Worm (Caenorhabditis elegans) whole organism, L1 larva: Measurements from ENCODE around the gene glb-4.

Source experiments
- C16A3.4 ChIP-seq: fragments of 150-350 bp; optimal IDR thresholded peaks from 2 replicates; lab custom pipeline; 2014; ENCODE audit warnings: missing biosample characterization, missing genetic modification characterization
- C34B4.2 ChIP-seq: sonication (generic microtip); optimal IDR thresholded peaks from 2 replicates; lab custom pipeline; 2017; ENCODE audit warnings: mild to moderate bottlenecking, missing genetic modification characterization, missing compliant biosample characterization
- F16B12.6 ChIP-seq: fragments of 150-350 bp; optimal IDR thresholded peaks from 2 replicates; lab custom pipeline; 2014; ENCODE audit warnings: missing biosample characterization, missing genetic modification characterization
- aha-1 ChIP-seq: fragments of 150-350 bp; optimal IDR thresholded peaks from 2 replicates; lab custom pipeline; 2014; ENCODE audit warnings: missing biosample characterization, missing genetic modification characterization
- alr-1 ChIP-seq: fragments of 200-800 bp; sonication (Bioruptor generic); optimal IDR thresholded peaks from 2 replicates; lab custom pipeline; 2018; ENCODE audit warnings: borderline replicate concordance, mild to moderate bottlenecking, missing genetic modification characterization, missing compliant biosample characterization
- aly-2 ChIP-seq: fragments of 150-350 bp; optimal IDR thresholded peaks from 2 replicates; lab custom pipeline; 2014; ENCODE audit warnings: missing biosample characterization, missing genetic modification characterization
- ama-1 ChIP-seq: fragments of 150-350 bp; optimal IDR thresholded peaks from 2 replicates; lab custom pipeline; 2014
- blmp-1 ChIP-seq: fragments of 150-350 bp; optimal IDR thresholded peaks from 2 replicates; lab custom pipeline; 2014; ENCODE audit warnings: missing biosample characterization, missing genetic modification characterization
- ceh-63 ChIP-seq: fragments of 200-800 bp; sonication (Bioruptor generic); optimal IDR thresholded peaks from 2 replicates; lab custom pipeline; 2018; ENCODE audit warnings: mild to moderate bottlenecking, missing genetic modification characterization, missing compliant biosample characterization
- ceh-8 ChIP-seq: fragments of 200-800 bp; sonication (Bioruptor generic); optimal IDR thresholded peaks from 2 replicates; lab custom pipeline; 2018; ENCODE audit warnings: mild to moderate bottlenecking, missing genetic modification characterization, moderate library complexity, missing compliant biosample characterization
- ceh-82 ChIP-seq, 3 experiments: fragments of 150-350 bp in 1 of 3; sonication (generic microtip) in 2 of 3; optimal IDR thresholded peaks; 2 replicates each; lab custom pipeline; 2014 to 2017; ENCODE audit warnings: missing biosample characterization in 3 of 3, missing genetic modification characterization in 3 of 3
- ceh-90 ChIP-seq: sonication (generic microtip); optimal IDR thresholded peaks from 2 replicates; lab custom pipeline; 2016; ENCODE audit warnings: missing genetic modification characterization, missing compliant biosample characterization
- ces-1 ChIP-seq: fragments of 150-350 bp; optimal IDR thresholded peaks from 2 replicates; lab custom pipeline; 2014; ENCODE audit warnings: missing biosample characterization, missing genetic modification reagents, missing genetic modification characterization
- dsc-1 ChIP-seq: sonication (generic microtip); optimal IDR thresholded peaks from 2 replicates; lab custom pipeline; 2016; ENCODE audit warnings: mild to moderate bottlenecking, missing genetic modification characterization, missing compliant biosample characterization
- efl-1 ChIP-seq, 4 experiments: fragments of 150-350 bp; optimal IDR thresholded peaks in 3 of 4; peaks in 1 of 4; 1 replicate in 1 of 4; 2 replicates in 3 of 4; lab custom pipeline; 2014; ENCODE audit warnings: missing biosample characterization in 2 of 4, missing genetic modification characterization in 2 of 4, missing genetic modification reagents in 2 of 4
- egl-13 ChIP-seq: sonication (generic microtip); optimal IDR thresholded peaks from 2 replicates; lab custom pipeline; 2016; ENCODE audit warnings: missing genotype, missing genetic modification reagents, missing genetic modification characterization, missing compliant biosample characterization
- elt-2 ChIP-seq: sonication (generic microtip); optimal IDR thresholded peaks from 2 replicates; lab custom pipeline; 2016; ENCODE audit warnings: missing genetic modification characterization, mild to moderate bottlenecking, inconsistent platforms, missing compliant biosample characterization, missing genetic modification reagents
- elt-3 ChIP-seq, 6 experiments: fragments of 150-350 bp in 1 of 6; sonication (generic microtip); optimal IDR thresholded peaks; 2 replicates each; lab custom pipeline; 2017 to 2018; ENCODE audit warnings: missing biosample characterization in 6 of 6, missing genetic modification characterization in 6 of 6, inconsistent platforms in 1 of 6
- ets-5 ChIP-seq: fragments of 200-800 bp; sonication (Bioruptor generic); IDR thresholded peaks from 2 replicates; pipeline ENCODE4 v1.3.6; 2022; ENCODE audit warnings: missing genetic modification characterization, missing compliant biosample characterization
- fkh-4 ChIP-seq: sonication (generic microtip); optimal IDR thresholded peaks from 2 replicates; lab custom pipeline; 2016; ENCODE audit warnings: missing compliant biosample characterization, missing genetic modification characterization, borderline replicate concordance
- fos-1 ChIP-seq: fragments of 150-350 bp; optimal IDR thresholded peaks from 2 replicates; lab custom pipeline; 2014; ENCODE audit warnings: missing biosample characterization, missing genetic modification characterization
- hlh-4 ChIP-seq: sonication (generic microtip); optimal IDR thresholded peaks from 2 replicates; lab custom pipeline; 2016; ENCODE audit warnings: mild to moderate bottlenecking, missing genetic modification characterization, missing compliant biosample characterization
- hpl-2 ChIP-seq: fragments of 150-350 bp; optimal IDR thresholded peaks from 2 replicates; lab custom pipeline; 2014; ENCODE audit warnings: missing biosample characterization, missing genetic modification reagents, missing genetic modification characterization
- isw-1 ChIP-seq: fragments of 200-800 bp; sonication (Bioruptor generic); IDR thresholded peaks from 2 replicates; pipeline ENCODE4 v1.3.6; 2022; ENCODE audit warnings: missing genetic modification characterization, missing compliant biosample characterization
- jun-1 ChIP-seq: fragments of 150-350 bp; optimal IDR thresholded peaks from 2 replicates; lab custom pipeline; 2014; ENCODE audit warnings: missing biosample characterization, missing genetic modification reagents, missing genetic modification characterization
- lin-35 ChIP-seq, 2 experiments: fragments of 150-350 bp; optimal IDR thresholded peaks; 2 replicates each; lab custom pipeline; 2014; ENCODE audit warnings: missing biosample characterization in 2 of 2, missing genetic modification characterization in 2 of 2, missing genetic modification reagents in 2 of 2
- lsy-2 ChIP-seq, 2 experiments: fragments of 150-350 bp; optimal IDR thresholded peaks; 2 replicates each; lab custom pipeline; 2014; ENCODE audit warnings: missing biosample characterization in 2 of 2, missing genetic modification characterization in 2 of 2
- mdl-1 ChIP-seq, 2 experiments: fragments of 150-350 bp; optimal IDR thresholded peaks; 2 replicates each; lab custom pipeline; 2014 to 2017; ENCODE audit warnings: missing biosample characterization in 2 of 2, missing genetic modification characterization in 2 of 2, inconsistent platforms in 1 of 2
- mef-2 ChIP-seq: fragments of 150-350 bp; optimal IDR thresholded peaks from 2 replicates; lab custom pipeline; 2014; ENCODE audit warnings: missing biosample characterization, missing genetic modification characterization
- mep-1 ChIP-seq: fragments of 150-350 bp; optimal IDR thresholded peaks from 2 replicates; lab custom pipeline; 2014; ENCODE audit warnings: missing biosample characterization, missing genetic modification characterization
- nhr-12 ChIP-seq: sonication (generic microtip); optimal IDR thresholded peaks from 2 replicates; lab custom pipeline; 2017; ENCODE audit warnings: missing biosample characterization, missing genetic modification characterization
- nhr-19 ChIP-seq: fragments of 200-800 bp; sonication (Bioruptor generic); conservative IDR thresholded peaks from 2 replicates; pipeline ENCODE4 v1.3.6; 2022; ENCODE audit warnings: missing genetic modification characterization, missing compliant biosample characterization
- nhr-237 ChIP-seq: fragments of 150-350 bp; optimal IDR thresholded peaks from 2 replicates; lab custom pipeline; 2014; ENCODE audit warnings: missing biosample characterization, missing genetic modification characterization
- nhr-28 ChIP-seq: fragments of 150-350 bp; optimal IDR thresholded peaks from 2 replicates; lab custom pipeline; 2014; ENCODE audit warnings: missing biosample characterization, missing genetic modification characterization
- nhr-47 ChIP-seq: sonication (generic microtip); optimal IDR thresholded peaks from 2 replicates; lab custom pipeline; 2016; ENCODE audit warnings: mild to moderate bottlenecking, missing genetic modification characterization, moderate library complexity, missing compliant biosample characterization
- nhr-71 ChIP-seq: sonication (generic microtip); optimal IDR thresholded peaks from 2 replicates; lab custom pipeline; 2016; ENCODE audit warnings: mild to moderate bottlenecking, missing genetic modification characterization, moderate library complexity, missing compliant biosample characterization
- nhr-76 ChIP-seq: sonication (generic microtip); optimal IDR thresholded peaks from 2 replicates; lab custom pipeline; 2017; ENCODE audit warnings: missing biosample characterization, missing genetic modification characterization
- nhr-77 ChIP-seq: fragments of 150-350 bp; optimal IDR thresholded peaks from 2 replicates; lab custom pipeline; 2014; ENCODE audit warnings: missing biosample characterization, missing genetic modification characterization
- nhr-85 ChIP-seq: sonication (generic microtip); peaks from one replicate; lab custom pipeline; 2016; ENCODE audit warnings: missing genetic modification characterization, inconsistent platforms, missing compliant biosample characterization
- nhr-90 ChIP-seq: sonication (generic microtip); optimal IDR thresholded peaks from 2 replicates; lab custom pipeline; 2016; ENCODE audit warnings: mild to moderate bottlenecking, missing genetic modification characterization, missing compliant biosample characterization; ENCODE audit not compliant: poor library complexity
- rnt-1 ChIP-seq: sonication (generic microtip); optimal IDR thresholded peaks from 2 replicates; lab custom pipeline; 2016; ENCODE audit warnings: mild to moderate bottlenecking, missing genetic modification characterization, moderate library complexity, missing compliant biosample characterization
- skn-1 ChIP-seq: fragments of 150-350 bp; optimal IDR thresholded peaks from 2 replicates; lab custom pipeline; 2014; ENCODE audit warnings: missing biosample characterization, missing genetic modification characterization
- snu-23 ChIP-seq: sonication (generic microtip); optimal IDR thresholded peaks from 2 replicates; lab custom pipeline; 2016; ENCODE audit warnings: missing genetic modification characterization, missing compliant biosample characterization
- sox-4 ChIP-seq: sonication (generic microtip); optimal IDR thresholded peaks from 2 replicates; lab custom pipeline; 2016; ENCODE audit warnings: missing genetic modification characterization, missing compliant biosample characterization
- sup-37 ChIP-seq: fragments of 200-800 bp; sonication (Bioruptor generic); optimal IDR thresholded peaks from 2 replicates; lab custom pipeline; 2018; ENCODE audit warnings: mild to moderate bottlenecking, missing genetic modification characterization, missing compliant biosample characterization
- tlp-1 ChIP-seq: fragments of 150-350 bp; optimal IDR thresholded peaks from 2 replicates; lab custom pipeline; 2014; ENCODE audit warnings: missing biosample characterization, missing genetic modification characterization
- unc-130 ChIP-seq: fragments of 150-350 bp; optimal IDR thresholded peaks from 2 replicates; lab custom pipeline; 2017; ENCODE audit warnings: missing biosample characterization, missing genetic modification characterization, inconsistent platforms
- unc-98 ChIP-seq: fragments of 200-800 bp; sonication (Bioruptor generic); IDR thresholded peaks from 2 replicates; pipeline ENCODE4 v1.3.6; 2022; ENCODE audit warnings: missing genetic modification characterization, missing compliant biosample characterization
- vab-15 ChIP-seq: sonication (generic microtip); optimal IDR thresholded peaks from 2 replicates; lab custom pipeline; 2017; ENCODE audit warnings: missing genotype, mild to moderate bottlenecking, missing genetic modification characterization, missing compliant biosample characterization
- xbp-1 ChIP-seq: sonication (generic microtip); optimal IDR thresholded peaks from 2 replicates; lab custom pipeline; 2016; ENCODE audit warnings: missing genetic modification characterization, missing compliant biosample characterization
- ztf-11 ChIP-seq, 2 experiments: sonication (generic microtip); optimal IDR thresholded peaks; 2 replicates each; lab custom pipeline; 2016 to 2017; ENCODE audit warnings: missing genetic modification characterization in 2 of 2, missing biosample characterization in 1 of 2, missing compliant biosample characterization in 1 of 2
- ztf-4 ChIP-seq: fragments of 150-350 bp; optimal IDR thresholded peaks from 2 replicates; lab custom pipeline; 2014; ENCODE audit warnings: missing biosample characterization, missing genetic modification characterization

The glb-4 gene

DNA sequence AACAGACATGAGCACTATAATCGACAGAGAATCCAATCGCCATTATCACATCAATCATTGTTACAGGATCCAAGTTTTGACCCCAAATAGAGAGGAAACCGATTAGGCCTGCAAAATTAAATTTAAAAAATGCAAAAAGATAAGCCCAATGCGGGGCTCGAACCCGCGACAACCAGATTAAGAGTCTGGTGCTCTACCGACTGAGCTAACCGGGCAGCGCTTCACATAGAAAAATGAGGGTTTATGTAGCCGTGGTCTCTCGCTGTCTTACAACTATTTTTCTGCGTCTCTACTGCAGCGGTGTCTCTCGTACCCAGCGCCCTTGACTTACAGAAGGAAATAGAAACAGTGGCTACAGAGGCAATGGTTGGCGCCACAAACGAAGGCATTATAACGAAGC lies 46.7 kb upstream of the glb-4 start (continued):
- peak; percentile 71 for TF ChIP-seq rnt-1 (tag; lab: Kevin White, UChicago)
- peak; percentile 70 for TF ChIP-seq nhr-47 (tag; lab: Kevin White, UChicago)
- no peak for TF ChIP-seq ets-5 (GFP tag; lab: Robert Waterston, UW)
- peak; percentile 22 for TF ChIP-seq mep-1 (tag; lab: Kevin White, UChicago)
- TF ChIP-seq vab-15 (tag; lab: Kevin White, UChicago): no peak
- TF ChIP-seq elt-3 (tag; optimal IDR thresholded peaks at IDR 0.05; lab: Kevin White, UChicago): peak in 2 of 6 experiments; percentile 6 to 27
- TF ChIP-seq lin-35 (GFP tag; optimal IDR thresholded peaks at IDR 0.05; lab: Kevin White, UChicago): peak; percentile 47 to 69
- TF ChIP-seq jun-1 (tag; lab: Kevin White, UChicago): no peak
- TF ChIP-seq hpl-2 (GFP tag; lab: Kevin White, UChicago): no peak
- TF ChIP-seq snu-23 (GFP tag; lab: Kevin White, UChicago): peak; percentile 74
- TF ChIP-seq ceh-82 (tag; optimal IDR thresholded peaks at IDR 0.05; lab: Kevin White, UChicago): peak; percentile 12 to 36 (median 30)
- peak; percentile 53 for TF ChIP-seq C16A3.4 (tag; lab: Kevin White, UChicago)
- TF ChIP-seq nhr-77 (tag; lab: Kevin White, UChicago): peak; percentile 21
- TF ChIP-seq nhr-28 (tag; lab: Kevin White, UChicago): no peak
- peak in 1 of 2 experiments; percentile 3 for TF ChIP-seq mdl-1 (tag; optimal IDR thresholded peaks at IDR 0.05; lab: Kevin White, UChicago)
- peak; percentile 77 for TF ChIP-seq nhr-85 (tag; lab: Kevin White, UChicago)
- TF ChIP-seq mef-2 (tag; lab: Kevin White, UChicago): no peak
- TF ChIP-seq fos-1 (tag; lab: Kevin White, UChicago): peak; percentile 21
- no peak for TF ChIP-seq nhr-76 (tag; lab: Kevin White, UChicago)
- no peak for TF ChIP-seq tlp-1 (tag; lab: Kevin White, UChicago)
- TF ChIP-seq F16B12.6: peak; percentile 5
- TF ChIP-seq unc-130 (tag; lab: Kevin White, UChicago): peak; percentile 55
- no peak; the same call in 1 of the 2 replicates for TF ChIP-seq isw-1 (GFP tag; lab: Robert Waterston, UW)
- TF ChIP-seq sup-37 (GFP tag; lab: Kevin White, UChicago): no peak
- no peak for TF ChIP-seq ceh-90
- TF ChIP-seq ceh-63 (GFP tag; lab: Kevin White, UChicago): no peak
- TF ChIP-seq unc-98: no peak
- no peak for TF ChIP-seq aha-1 (tag; lab: Kevin White, UChicago)
- no peak for TF ChIP-seq ceh-8
- peak; percentile 72 for TF ChIP-seq nhr-71 (tag; lab: Kevin White, UChicago)
- no peak for TF ChIP-seq blmp-1 (tag; lab: Kevin White, UChicago)
- peak; percentile 61 for TF ChIP-seq nhr-90 (tag; lab: Kevin White, UChicago)
- peak; percentile 70 for TF ChIP-seq nhr-19 (GFP tag; lab: Robert Waterston, UW)
- no peak for TF ChIP-seq C34B4.2 (tag; lab: Kevin White, UChicago)
- no peak for TF ChIP-seq egl-13 (tag; lab: Kevin White, UChicago)
- no peak for TF ChIP-seq nhr-12 (tag; lab: Kevin White, UChicago)
- peak; percentile 42 for TF ChIP-seq xbp-1
- TF ChIP-seq lsy-2 (tag; optimal IDR thresholded peaks at IDR 0.05; lab: Kevin White, UChicago): peak; percentile 34 to 62
- TF ChIP-seq hlh-4 (tag; lab: Kevin White, UChicago): no peak
- TF ChIP-seq elt-2 (tag; lab: Kevin White, UChicago): peak; percentile 53
- TF ChIP-seq skn-1 (tag; lab: Kevin White, UChicago): no peak

DNA sequence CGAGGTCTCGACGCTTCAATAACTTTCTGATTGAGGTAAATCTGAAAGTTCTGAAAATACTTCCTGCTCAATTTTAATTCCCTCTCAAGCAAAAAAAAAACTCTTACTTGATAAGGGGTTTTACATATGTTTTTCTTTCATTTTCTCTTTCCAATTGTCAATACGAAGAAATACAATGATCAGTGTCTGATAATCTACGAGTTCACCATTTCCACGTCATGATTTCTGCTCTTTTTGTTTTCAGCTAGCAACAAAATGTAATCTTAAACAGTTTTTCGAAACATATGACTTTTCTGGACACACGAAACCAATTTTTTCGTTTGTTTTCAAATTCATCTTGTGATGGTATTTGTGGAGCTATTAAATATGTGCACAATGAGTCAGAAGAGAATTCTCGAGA lies 45.2 kb upstream of the glb-4 start:
- TF ChIP-seq isw-1 (GFP tag; lab: Robert Waterston, UW) (no peak), dsc-1 (tag; lab: Kevin White, UChicago) (no peak), aly-2 (tag; lab: Kevin White, UChicago) (no peak), ceh-8 (no peak), snu-23 (GFP tag; lab: Kevin White, UChicago) (no peak), ama-1 (lab: Kevin White, UChicago) (no peak), ztf-4 (tag; lab: Kevin White, UChicago) (no peak), nhr-71 (tag; lab: Kevin White, UChicago) (no peak), ceh-63 (GFP tag; lab: Kevin White, UChicago) (no peak), ztf-11 (tag; optimal IDR thresholded peaks at IDR 0.05; lab: Kevin White, UChicago) (no peak), nhr-76 (tag; lab: Kevin White, UChicago) (no peak), sox-4 (no peak), fkh-4 (no peak), lin-35 (GFP tag; optimal IDR thresholded peaks at IDR 0.05; lab: Kevin White, UChicago) (peak in 1 of 2 experiments; percentile 17), ces-1 (GFP tag; lab: Kevin White, UChicago) (no peak), nhr-237 (tag; lab: Kevin White, UChicago) (no peak), elt-2 (tag; lab: Kevin White, UChicago) (peak; percentile 68), hpl-2 (GFP tag; lab: Kevin White, UChicago) (no peak), efl-1 (optimal IDR thresholded peaks at IDR 0.05; lab: Kevin White, UChicago) (no peak), efl-1 (GFP tag; optimal IDR thresholded peaks at IDR 0.05 in 1 of 2; lab: Kevin White, UChicago) (peak in 1 of 2 experiments; percentile 11), alr-1 (no peak), tlp-1 (tag; lab: Kevin White, UChicago) (no peak)
